Fruit fly (Drosophila melanogaster) whole organism: Measurements from ENCODE around the gene Cpsf100.

Experiments
- Dll ChIP-seq: fragments of >200 bp; optimal IDR thresholded peaks from 2 replicates; lab custom pipeline; 2017
- EcR ChIP-seq, 2 experiments: fragments of >200 bp; optimal IDR thresholded peaks; 2 replicates each; lab custom pipeline; 2017; ENCODE audit warnings: missing biosample characterization in 2 of 2, missing genetic modification characterization in 2 of 2, missing genetic modification reagents in 2 of 2
- pan ChIP-seq: fragments of >200 bp; optimal IDR thresholded peaks from 2 replicates; lab custom pipeline; 2017

DNA sequence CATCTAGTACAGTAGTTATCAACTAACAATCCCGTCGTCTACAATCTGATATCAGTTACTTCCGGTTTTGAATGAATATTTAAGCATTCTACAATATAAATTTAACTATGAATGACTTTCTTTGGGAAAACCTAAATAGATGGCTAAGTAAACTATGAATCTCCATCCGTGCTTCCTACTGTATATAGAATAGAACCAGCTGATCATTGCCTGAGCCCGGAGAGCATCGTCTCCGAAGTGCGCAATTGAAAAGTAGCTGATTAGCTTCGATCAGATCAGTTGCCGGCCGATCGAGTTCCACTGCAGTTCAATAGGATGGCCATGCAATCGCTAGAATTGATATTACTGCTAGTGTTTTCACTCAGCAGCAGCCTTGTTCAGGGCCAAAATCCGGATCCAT lies 16.4 kb downstream of the Cpsf100 start, which contains the start of gene CG11841:
- no peak for TF ChIP-seq pan (lab: Kevin White, UChicago)
- TF ChIP-seq Dll (lab: Kevin White, UChicago): no peak
- TF ChIP-seq EcR (GFP tag; optimal IDR thresholded peaks at IDR 0.05; lab: Kevin White, UChicago): no peak
